Fruit fly (Drosophila melanogaster): ENCODE data around the gene CG4669.

CG4669 gene

DNA sequence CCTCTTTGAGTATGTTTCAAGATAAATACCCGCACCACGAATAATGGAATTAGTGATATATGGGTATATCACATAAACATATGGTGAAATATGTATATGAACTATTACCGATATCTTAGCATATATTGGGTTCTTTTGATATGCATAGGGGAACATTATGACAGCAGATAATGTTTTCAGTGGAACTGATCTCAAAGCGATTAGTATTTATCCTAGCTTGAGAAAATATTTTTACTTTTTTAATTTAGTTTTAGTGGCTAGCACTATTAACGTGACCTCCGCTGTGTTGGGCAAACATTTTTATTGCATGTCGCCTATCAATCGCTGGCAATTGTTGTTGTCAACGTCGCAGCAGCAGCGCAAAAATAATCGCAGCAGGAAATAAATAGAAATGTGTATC lies 45.9 kb upstream of the CG4669 start:
- TF ChIP-seq Sp1 (GFP tag; optimal IDR thresholded peaks at IDR 0.05) = no peak
- TF ChIP-seq foxo (GFP tag; optimal IDR thresholded peaks at IDR 0.05) = peak in 1 of 2 experiments; percentile 35
- no peak for TF ChIP-seq CG9705 (GFP tag; optimal IDR thresholded peaks at IDR 0.05)
- peak; percentile 42 for TF ChIP-seq rgr (GFP tag; optimal IDR thresholded peaks at IDR 0.05)
- TF ChIP-seq dl (GFP tag; optimal IDR thresholded peaks at IDR 0.05; ENCODE audit: insufficient read depth in 1 of 2, partially characterized antibody in 2 of 2) = no peak
- TF ChIP-seq psq (GFP tag; optimal IDR thresholded peaks at IDR 0.05) = peak; percentile 18
- TF ChIP-seq HLH106 (tag; optimal IDR thresholded peaks at IDR 0.05) = peak; percentile 14
- TF ChIP-seq N (GFP tag; optimal IDR thresholded peaks at IDR 0.05) = no peak
- peak; percentile 18 for TF ChIP-seq ey (GFP tag; optimal IDR thresholded peaks at IDR 0.05)
- peak; percentile 34 for TF ChIP-seq h (GFP tag; optimal IDR thresholded peaks at IDR 0.05)
- TF ChIP-seq Mio (GFP tag; optimal IDR thresholded peaks at IDR 0.05) = no peak

DNA sequence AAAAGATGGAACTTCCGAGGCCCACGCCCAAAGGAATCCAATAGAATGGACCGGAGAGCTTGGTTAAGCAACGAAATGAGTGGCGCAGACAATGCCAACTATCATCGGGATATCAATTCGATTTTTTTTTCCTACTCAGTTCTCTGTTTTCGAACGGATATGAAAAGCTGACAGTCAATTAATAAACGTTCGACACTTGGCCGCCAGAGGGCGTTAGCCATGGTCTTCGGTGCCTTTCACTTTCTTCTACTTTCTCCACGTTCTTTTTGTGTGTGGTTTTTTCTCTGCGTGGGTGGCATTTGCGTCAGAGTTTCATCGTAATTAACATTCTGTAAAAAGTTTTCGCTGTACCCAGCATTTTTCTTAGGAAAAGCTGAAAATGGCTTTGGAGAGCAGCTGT lies 32.5 kb upstream of the CG4669 start:
- TF ChIP-seq Abd-B (GFP tag; optimal IDR thresholded peaks at IDR 0.05) (no peak), ey (GFP tag; optimal IDR thresholded peaks at IDR 0.05) (no peak), sv (GFP tag; optimal IDR thresholded peaks at IDR 0.05) (no peak), HLH106 (tag; optimal IDR thresholded peaks at IDR 0.05) (no peak), dsf (GFP tag; optimal IDR thresholded peaks at IDR 0.05; ENCODE audit: borderline replicate concordance) (no peak), lola (GFP tag; optimal IDR thresholded peaks at IDR 0.05) (no peak), Dif (GFP tag; optimal IDR thresholded peaks at IDR 0.05; ENCODE audit: partially characterized antibody) (no peak), h (GFP tag; optimal IDR thresholded peaks at IDR 0.05) (no peak), fru (GFP tag; optimal IDR thresholded peaks at IDR 0.05) (no peak), Dfd (GFP tag; optimal IDR thresholded peaks at IDR 0.05) (no peak), Hnf4 (GFP tag; optimal IDR thresholded peaks at IDR 0.05) (no peak), Mio (GFP tag; optimal IDR thresholded peaks at IDR 0.05) (no peak)

DNA sequence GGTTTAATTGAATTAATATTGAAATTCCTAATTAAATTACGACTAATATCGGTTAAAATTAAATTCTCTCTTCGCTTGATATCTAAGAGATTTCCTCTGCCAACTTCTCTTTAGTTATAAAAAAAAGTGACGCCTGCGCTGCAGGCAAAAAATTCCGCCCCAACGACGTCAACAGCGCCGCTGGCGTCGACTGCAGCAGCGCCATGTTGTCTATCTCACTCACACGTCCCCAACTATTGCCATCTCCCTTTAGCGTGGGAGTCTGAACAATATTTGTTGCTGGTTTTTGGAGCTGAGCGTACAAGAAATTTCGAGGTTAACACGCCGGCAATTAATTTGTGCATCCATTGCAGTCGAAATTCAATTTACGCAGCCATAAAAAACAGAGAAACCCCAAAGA lies 28.1 kb upstream of the CG4669 start:
- TF ChIP-seq sv (GFP tag; optimal IDR thresholded peaks at IDR 0.05) = no peak
- TF ChIP-seq CG9705 (GFP tag; optimal IDR thresholded peaks at IDR 0.05) = no peak
- no peak for TF ChIP-seq OdsH (GFP tag; optimal IDR thresholded peaks at IDR 0.05)
- TF ChIP-seq ey (GFP tag; optimal IDR thresholded peaks at IDR 0.05) = no peak
- TF ChIP-seq Mio (GFP tag; optimal IDR thresholded peaks at IDR 0.05) = no peak
- no peak for TF ChIP-seq Hnf4 (GFP tag; optimal IDR thresholded peaks at IDR 0.05)
- TF ChIP-seq usp (GFP tag; optimal IDR thresholded peaks at IDR 0.05) = no peak
- no peak for TF ChIP-seq Sp1 (GFP tag; optimal IDR thresholded peaks at IDR 0.05)

DNA sequence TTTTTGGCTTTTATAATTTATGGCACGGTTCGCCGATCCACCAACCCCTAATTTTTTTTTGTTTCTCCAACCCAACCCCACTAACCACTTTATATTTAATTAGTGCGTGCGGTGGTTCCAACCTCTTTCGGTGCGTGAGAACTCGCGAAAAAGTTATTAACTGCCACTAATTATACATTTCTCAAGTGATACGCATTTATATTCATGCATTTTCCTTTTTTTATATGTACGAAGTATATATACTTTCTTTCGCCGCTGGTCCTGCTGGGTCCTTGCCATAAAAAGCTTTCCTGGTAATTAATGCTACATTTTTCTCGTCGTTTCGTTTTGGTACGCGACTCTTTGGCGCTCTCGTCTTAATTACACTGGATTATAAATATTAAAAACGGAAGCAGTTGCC lies 4.3 kb upstream of the CG4669 start:
- TF ChIP-seq Rel (GFP tag; optimal IDR thresholded peaks at IDR 0.05) = no peak
- TF ChIP-seq Rel (tag; optimal IDR thresholded peaks at IDR 0.05) = no peak
- TF ChIP-seq lola (GFP tag; optimal IDR thresholded peaks at IDR 0.05) = no peak
- no peak for TF ChIP-seq CG32264 (GFP tag; optimal IDR thresholded peaks at IDR 0.05)
- no peak for TF ChIP-seq OdsH (GFP tag; optimal IDR thresholded peaks at IDR 0.05)
- TF ChIP-seq foxo (GFP tag; optimal IDR thresholded peaks at IDR 0.05) = no peak
- TF ChIP-seq dmrt93B (GFP tag; optimal IDR thresholded peaks at IDR 0.05) = no peak
- TF ChIP-seq dl (GFP tag; optimal IDR thresholded peaks at IDR 0.05; ENCODE audit: insufficient read depth in 1 of 2, partially characterized antibody in 2 of 2) = no peak
- TF ChIP-seq Dfd (GFP tag; optimal IDR thresholded peaks at IDR 0.05) = no peak
- TF ChIP-seq jim (GFP tag; optimal IDR thresholded peaks at IDR 0.05) = no peak
- TF ChIP-seq brk (GFP tag; optimal IDR thresholded peaks at IDR 0.05) = no peak
- no peak for TF ChIP-seq Hr78 (GFP tag; optimal IDR thresholded peaks at IDR 0.05)

DNA sequence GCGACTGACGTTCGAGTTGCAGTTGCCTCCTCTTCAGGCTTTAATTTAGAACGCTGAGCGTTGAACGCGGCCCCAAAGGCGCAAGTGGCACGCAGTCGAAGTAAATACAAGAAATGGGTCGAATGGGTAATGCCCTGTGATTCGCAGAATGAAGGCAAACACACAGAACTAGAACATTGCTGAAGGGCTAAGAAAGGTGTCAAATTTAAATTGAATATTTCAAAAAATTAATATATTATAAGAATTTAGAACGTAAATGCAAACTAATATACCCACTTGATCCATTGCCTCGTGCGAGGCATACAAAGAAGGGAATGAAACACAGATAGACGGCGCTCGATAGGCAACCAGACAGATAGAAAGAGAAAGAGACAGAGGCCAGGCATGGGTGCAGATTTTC lies 9.0 kb downstream of the CG4669 start:
- TF ChIP-seq br (GFP tag; optimal IDR thresholded peaks at IDR 0.05) = no peak
- no peak for TF ChIP-seq HLH106 (tag; optimal IDR thresholded peaks at IDR 0.05)
- no peak for TF ChIP-seq CrebA (GFP tag; optimal IDR thresholded peaks at IDR 0.05; ENCODE audit: borderline replicate concordance)
- no peak for TF ChIP-seq CG32264 (GFP tag; optimal IDR thresholded peaks at IDR 0.05)
- TF ChIP-seq sage (GFP tag; optimal IDR thresholded peaks at IDR 0.05) = no peak
- no peak for TF ChIP-seq sv (GFP tag; optimal IDR thresholded peaks at IDR 0.05)
- TF ChIP-seq lola (GFP tag; optimal IDR thresholded peaks at IDR 0.05) = no peak
- no peak for TF ChIP-seq OdsH (GFP tag; optimal IDR thresholded peaks at IDR 0.05)
- TF ChIP-seq jim (GFP tag; optimal IDR thresholded peaks at IDR 0.05) = no peak
- no peak for TF ChIP-seq psq (GFP tag; optimal IDR thresholded peaks at IDR 0.05)
- TF ChIP-seq Abd-B (GFP tag; optimal IDR thresholded peaks at IDR 0.05) = no peak
- peak; percentile 18 for TF ChIP-seq rgr (GFP tag; optimal IDR thresholded peaks at IDR 0.05)
- no peak for TF ChIP-seq pan (optimal IDR thresholded peaks at IDR 0.05)
- no peak for TF ChIP-seq Mio (GFP tag; optimal IDR thresholded peaks at IDR 0.05)
- TF ChIP-seq Hr78 (GFP tag; optimal IDR thresholded peaks at IDR 0.05) = no peak
- TF ChIP-seq fru (GFP tag; optimal IDR thresholded peaks at IDR 0.05) = peak; percentile 12
- TF ChIP-seq Jra (GFP tag; optimal IDR thresholded peaks at IDR 0.05) = no peak
- peak; percentile 19 for TF ChIP-seq ey (GFP tag; optimal IDR thresholded peaks at IDR 0.05)
- TF ChIP-seq tai (GFP tag; optimal IDR thresholded peaks at IDR 0.05) = no peak
- no peak for TF ChIP-seq CG9705 (GFP tag; optimal IDR thresholded peaks at IDR 0.05)
- TF ChIP-seq Dfd (GFP tag; optimal IDR thresholded peaks at IDR 0.05) = no peak
- no peak for TF ChIP-seq usp (GFP tag; optimal IDR thresholded peaks at IDR 0.05)
- TF ChIP-seq foxo (GFP tag; optimal IDR thresholded peaks at IDR 0.05) = no peak
- no peak for TF ChIP-seq Hnf4 (GFP tag; optimal IDR thresholded peaks at IDR 0.05)
- no peak for TF ChIP-seq Hr83 (GFP tag; optimal IDR thresholded peaks at IDR 0.05; ENCODE audit: poor library complexity, severe bottlenecking)
- no peak for TF ChIP-seq dl (GFP tag; optimal IDR thresholded peaks at IDR 0.05; ENCODE audit: insufficient read depth in 1 of 2, partially characterized antibody in 2 of 2)
- TF ChIP-seq Dif (GFP tag; optimal IDR thresholded peaks at IDR 0.05; ENCODE audit: partially characterized antibody) = no peak
- no peak for TF ChIP-seq Sp1 (GFP tag; optimal IDR thresholded peaks at IDR 0.05)
- TF ChIP-seq dsf (GFP tag; optimal IDR thresholded peaks at IDR 0.05; ENCODE audit: borderline replicate concordance) = no peak
- no peak for TF ChIP-seq GATAd (GFP tag; optimal IDR thresholded peaks at IDR 0.05)
- TF ChIP-seq Myc (optimal IDR thresholded peaks at IDR 0.05) = no peak
- no peak for TF ChIP-seq woc (GFP tag; optimal IDR thresholded peaks at IDR 0.05)
- no peak for TF ChIP-seq Rel (GFP tag; optimal IDR thresholded peaks at IDR 0.05)
- TF ChIP-seq Rel (tag; optimal IDR thresholded peaks at IDR 0.05) = no peak

Measured in whole organism, wandering third instar larva.